Fruit fly (Drosophila melanogaster) Kc167 (cell line): ENCODE results near the gene GILT1.

ENCODE experiments used
- Myc ChIP-seq: fragments of >200 bp; optimal IDR thresholded peaks from 2 replicates; lab custom pipeline; 2017; ENCODE audit warnings: missing external identifiers
- Sin3A ChIP-seq: fragments of >200 bp; optimal IDR thresholded peaks from 2 replicates; lab custom pipeline; 2018; ENCODE audit warnings: missing external identifiers
- h ChIP-seq: fragments of >200 bp; optimal IDR thresholded peaks from 3 replicates; lab custom pipeline; 2018; ENCODE audit warnings: missing external identifiers
- psq ChIP-seq: fragments of >200 bp; optimal IDR thresholded peaks from 2 replicates; lab custom pipeline; 2017; ENCODE audit warnings: missing external identifiers
- ttk ChIP-seq: sonication (Bioruptor generic); optimal IDR thresholded peaks from 2 replicates; lab custom pipeline; 2017; ENCODE audit warnings: missing external identifiers

- TF ChIP-seq ttk (lab: Kevin White, UChicago) (no peak), h (no peak), psq (lab: Kevin White, UChicago) (no peak), Sin3A (lab: Kevin White, UChicago) (no peak), Myc (lab: Kevin White, UChicago) (no peak)
Observed at dm6 chr3R:13382656-13383142, 19.0 kb downstream of the GILT1 start.
